Worm (Caenorhabditis elegans) whole organism, L4/young adult: Measurements from ENCODE around the gene F01F1.15.

Experiments used
- W03F9.2 ChIP-seq: fragments of 150-350 bp; optimal IDR thresholded peaks from 2 replicates; lab custom pipeline; 2014; ENCODE audit warnings: missing biosample characterization, missing genetic modification characterization
- dao-5 ChIP-seq: sonication (generic microtip); optimal IDR thresholded peaks from 2 replicates; lab custom pipeline; 2016; ENCODE audit warnings: missing genotype, missing genetic modification characterization, moderate library complexity, missing compliant biosample characterization
- him-1 ChIP-seq: sonication (generic microtip); optimal IDR thresholded peaks from 2 replicates; lab custom pipeline; 2016; ENCODE audit warnings: missing genotype, missing genetic modification reagents, missing genetic modification characterization, missing compliant biosample characterization

DNA sequence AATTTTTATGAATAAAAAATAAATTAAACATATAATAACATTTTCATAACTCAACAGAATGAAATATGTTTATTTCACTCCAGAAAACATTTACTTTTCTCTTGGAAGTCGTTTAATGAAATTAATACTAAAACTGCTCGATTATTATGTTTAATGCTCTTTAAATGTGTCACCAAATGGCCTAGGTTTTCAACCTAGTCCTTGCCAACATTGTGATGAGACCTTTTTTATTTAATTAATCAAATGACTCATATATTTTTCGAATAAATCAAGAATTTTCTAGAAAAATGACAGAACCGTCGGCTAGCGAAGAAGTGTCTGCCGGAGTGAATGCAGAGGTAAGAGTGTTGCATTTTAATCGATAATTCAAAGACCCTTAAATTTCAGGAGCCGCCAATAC is 5.1 kb downstream of the F01F1.15 start, which contains the start of gene rabn-5:
- TF ChIP-seq W03F9.2 (tag; lab: Kevin White, UChicago): no peak
- no peak for TF ChIP-seq dao-5
- TF ChIP-seq him-1 (tag; lab: Kevin White, UChicago): no peak
